Fruit fly (Drosophila melanogaster) whole organism, embryonic: Measurements from ENCODE around the gene tws.

Experiments used
- ATbp ChIP-seq: fragments of 200-800 bp; sonication (Bioruptor generic); optimal IDR thresholded peaks from 2 replicates; lab custom pipeline; 2017; ENCODE audit warnings: missing biosample characterization, mild to moderate bottlenecking, missing genetic modification characterization, missing genetic modification reagents
- Atf6 ChIP-seq: fragments of 200-800 bp; sonication (Bioruptor generic); IDR thresholded peaks from 2 replicates; pipeline ENCODE4 v1.3.6; 2022; ENCODE audit warnings: missing biosample characterization, missing genetic modification characterization
- Blimp-1 ChIP-seq: fragments of 200-800 bp; sonication (Bioruptor generic); optimal IDR thresholded peaks from 3 replicates; lab custom pipeline; 2018; ENCODE audit warnings: missing biosample characterization, missing genetic modification characterization, mild to moderate bottlenecking, moderate library complexity, missing genetic modification reagents
- CG10543 ChIP-seq: fragments of 200-800 bp; sonication (Bioruptor generic); optimal IDR thresholded peaks from 3 replicates; lab custom pipeline; 2017; ENCODE audit warnings: missing biosample characterization, mild to moderate bottlenecking, missing genetic modification characterization, moderate library complexity
- CG10979 ChIP-seq: fragments of 200-800 bp; sonication (Bioruptor generic); optimal IDR thresholded peaks from 2 replicates; lab custom pipeline; 2018; ENCODE audit warnings: missing biosample characterization, mild to moderate bottlenecking, missing genetic modification characterization, moderate library complexity
- CG11398 ChIP-seq: fragments of 200-800 bp; sonication (Bioruptor generic); optimal IDR thresholded peaks from 2 replicates; lab custom pipeline; 2016; ENCODE audit warnings: missing biosample characterization, missing genetic modification characterization
- CG12299 ChIP-seq: fragments of 200-800 bp; sonication (Bioruptor generic); optimal IDR thresholded peaks from 2 replicates; lab custom pipeline; 2018; ENCODE audit warnings: missing biosample characterization, mild to moderate bottlenecking, missing genetic modification characterization
- CG12744 ChIP-seq: fragments of 200-800 bp; sonication (Bioruptor generic); optimal IDR thresholded peaks from 2 replicates; lab custom pipeline; 2016; ENCODE audit warnings: missing biosample characterization, missing genetic modification characterization
- CG13287 ChIP-seq: fragments of 200-800 bp; sonication (Bioruptor generic); IDR thresholded peaks from 2 replicates; pipeline ENCODE4 v1.3.6; 2022; ENCODE audit warnings: missing biosample characterization, missing genetic modification characterization; ENCODE audit not compliant: partially characterized antibody
- CG13424 ChIP-seq: fragments of 200-800 bp; sonication (Bioruptor generic); optimal IDR thresholded peaks from 2 replicates; lab custom pipeline; 2019; ENCODE audit warnings: missing biosample characterization, mild to moderate bottlenecking, missing genetic modification characterization, moderate library complexity
- CG13775 ChIP-seq: fragments of 200-800 bp; sonication (Bioruptor generic); optimal IDR thresholded peaks from 3 replicates; lab custom pipeline; 2017; ENCODE audit warnings: missing biosample characterization, mild to moderate bottlenecking, missing genetic modification characterization
- CG14965 ChIP-seq: fragments of 200-800 bp; sonication (Bioruptor generic); optimal IDR thresholded peaks from 2 replicates; lab custom pipeline; 2016; ENCODE audit warnings: missing biosample characterization, missing genetic modification characterization, borderline replicate concordance
- CG16813 ChIP-seq: fragments of 200-800 bp; sonication (Bioruptor generic); IDR thresholded peaks from 3 replicates; pipeline ENCODE4 v1.3.6; 2022; ENCODE audit warnings: missing biosample characterization, missing genetic modification characterization; ENCODE audit not compliant: partially characterized antibody
- CG16863 ChIP-seq: fragments of 200-800 bp; sonication (Bioruptor generic); optimal IDR thresholded peaks from 3 replicates; lab custom pipeline; 2016; ENCODE audit warnings: missing biosample characterization, missing genetic modification characterization
- CG17568 ChIP-seq: fragments of 200-800 bp; sonication (Bioruptor generic); optimal IDR thresholded peaks from 2 replicates; lab custom pipeline; 2018; ENCODE audit warnings: missing biosample characterization, mild to moderate bottlenecking, missing genetic modification characterization, moderate library complexity
- CG18599 ChIP-seq: fragments of 200-800 bp; sonication (Bioruptor generic); optimal IDR thresholded peaks from 3 replicates; lab custom pipeline; 2017; ENCODE audit warnings: missing biosample characterization, missing genetic modification characterization, mild to moderate bottlenecking, moderate library complexity, missing genetic modification reagents
- CG30431 ChIP-seq: fragments of 200-800 bp; sonication (Bioruptor generic); optimal IDR thresholded peaks from 2 replicates; lab custom pipeline; 2017; ENCODE audit warnings: missing biosample characterization, missing genetic modification characterization
- CG3838 ChIP-seq: fragments of 200-800 bp; sonication (Bioruptor generic); optimal IDR thresholded peaks from 3 replicates; lab custom pipeline; 2016; ENCODE audit warnings: missing biosample characterization, missing genetic modification characterization
- CG5245 ChIP-seq: fragments of 200-800 bp; sonication (Bioruptor generic); optimal IDR thresholded peaks from 3 replicates; lab custom pipeline; 2016; ENCODE audit warnings: missing biosample characterization, missing genetic modification characterization
- CG6765 ChIP-seq: fragments of 200-800 bp; sonication (Bioruptor generic); optimal IDR thresholded peaks from 3 replicates; lab custom pipeline; 2017; ENCODE audit warnings: missing biosample characterization, mild to moderate bottlenecking, missing genetic modification characterization
- CG7786 ChIP-seq: fragments of 200-800 bp; sonication (Bioruptor generic); optimal IDR thresholded peaks from 2 replicates; lab custom pipeline; 2016; ENCODE audit warnings: missing biosample characterization, missing genetic modification characterization
- CG7839 ChIP-seq: fragments of 200-800 bp; sonication (Bioruptor generic); optimal IDR thresholded peaks from 3 replicates; lab custom pipeline; 2018; ENCODE audit warnings: missing biosample characterization, mild to moderate bottlenecking, missing genetic modification characterization, moderate library complexity
- CG9727 ChIP-seq: fragments of 200-800 bp; sonication (Bioruptor generic); optimal IDR thresholded peaks from 3 replicates; lab custom pipeline; 2017; ENCODE audit warnings: missing biosample characterization, mild to moderate bottlenecking, missing genetic modification characterization
- Ets97D ChIP-seq: fragments of 200-800 bp; sonication (Bioruptor generic); optimal IDR thresholded peaks from 3 replicates; lab custom pipeline; 2016; ENCODE audit warnings: missing biosample characterization, missing genetic modification characterization
- Fer2 ChIP-seq: fragments of 200-800 bp; sonication (Bioruptor generic); optimal IDR thresholded peaks from 2 replicates; lab custom pipeline; 2018; ENCODE audit warnings: missing biosample characterization, mild to moderate bottlenecking, missing genetic modification characterization, moderate library complexity
- Gug ChIP-seq: fragments of 200-800 bp; sonication (Bioruptor generic); IDR thresholded peaks from 4 replicates; pipeline ENCODE4 v1.3.6; 2022; ENCODE audit warnings: missing biosample characterization, missing genetic modification characterization
- HHEX ChIP-seq: fragments of 200-800 bp; sonication (Bioruptor generic); optimal IDR thresholded peaks from 3 replicates; lab custom pipeline; 2017; ENCODE audit warnings: missing biosample characterization, mild to moderate bottlenecking, missing genetic modification characterization, missing genetic modification reagents
- Hand ChIP-seq: fragments of 200-800 bp; sonication (Bioruptor generic); optimal IDR thresholded peaks from 2 replicates; lab custom pipeline; 2017; ENCODE audit warnings: mild to moderate bottlenecking, missing biosample characterization, missing genetic modification reagents, missing genetic modification characterization
- Lhr ChIP-seq: fragments of 200-800 bp; sonication (Bioruptor generic); optimal IDR thresholded peaks from 3 replicates; lab custom pipeline; 2017; ENCODE audit warnings: mild to moderate bottlenecking, missing biosample characterization, missing genetic modification reagents, missing genetic modification characterization
- NfI ChIP-seq: fragments of 200-800 bp; sonication (Bioruptor generic); optimal IDR thresholded peaks from 3 replicates; lab custom pipeline; 2018; ENCODE audit warnings: missing biosample characterization, mild to moderate bottlenecking, missing genetic modification characterization, moderate library complexity
- Ssrp ChIP-seq: fragments of 200-800 bp; sonication (Bioruptor generic); optimal IDR thresholded peaks from 2 replicates; lab custom pipeline; 2018; ENCODE audit warnings: missing biosample characterization, mild to moderate bottlenecking, missing genetic modification characterization, moderate library complexity
- Xrp1 ChIP-seq: fragments of 200-800 bp; sonication (Bioruptor generic); IDR thresholded peaks from 2 replicates; pipeline ENCODE4 v1.3.6; 2022; ENCODE audit warnings: missing biosample characterization, missing genetic modification characterization
- amos ChIP-seq: fragments of 200-800 bp; sonication (Bioruptor generic); IDR thresholded peaks from 2 replicates; pipeline ENCODE4 v1.3.6; 2022; ENCODE audit warnings: missing biosample characterization, missing genetic modification characterization; ENCODE audit not compliant: partially characterized antibody
- chn ChIP-seq: fragments of 200-800 bp; sonication (Bioruptor generic); optimal IDR thresholded peaks from 2 replicates; lab custom pipeline; 2016; ENCODE audit warnings: missing biosample characterization, missing genetic modification characterization
- crol ChIP-seq: fragments of 200-800 bp; sonication (Bioruptor generic); IDR thresholded peaks from 2 replicates; pipeline ENCODE4 v1.3.6; 2022; ENCODE audit warnings: missing biosample characterization, missing genetic modification characterization
- dan ChIP-seq: fragments of 200-800 bp; sonication (Bioruptor generic); IDR thresholded peaks from 2 replicates; pipeline ENCODE4 v1.3.6; 2022; ENCODE audit warnings: missing biosample characterization, missing genetic modification characterization
- dpn ChIP-seq, 2 experiments: fragments of 200-800 bp; sonication (Bioruptor generic); optimal IDR thresholded peaks; 3 replicates each; lab custom pipeline; 2016; ENCODE audit warnings: missing biosample characterization in 2 of 2, missing genetic modification characterization in 2 of 2
- gcm ChIP-seq: fragments of 200-800 bp; sonication (Bioruptor generic); optimal IDR thresholded peaks from 2 replicates; lab custom pipeline; 2019; ENCODE audit warnings: missing biosample characterization, mild to moderate bottlenecking, missing genetic modification characterization, moderate library complexity
- h ChIP-seq: fragments of >200 bp; optimal IDR thresholded peaks from 2 replicates; lab custom pipeline; 2017
- jing ChIP-seq: fragments of 200-800 bp; sonication (Bioruptor generic); optimal IDR thresholded peaks from 2 replicates; lab custom pipeline; 2018; ENCODE audit warnings: missing biosample characterization, mild to moderate bottlenecking, missing genetic modification characterization
- kay ChIP-seq: fragments of 200-800 bp; sonication (Bioruptor generic); optimal IDR thresholded peaks from 2 replicates; lab custom pipeline; 2016; ENCODE audit warnings: missing biosample characterization, missing genetic modification characterization
- p53 ChIP-seq: fragments of 200-800 bp; sonication (Bioruptor generic); optimal IDR thresholded peaks from 2 replicates; lab custom pipeline; 2016; ENCODE audit warnings: missing biosample characterization, missing genetic modification characterization
- pros ChIP-seq: fragments of 200-800 bp; sonication (Bioruptor generic); optimal IDR thresholded peaks from 3 replicates; lab custom pipeline; 2019; ENCODE audit warnings: missing biosample characterization, mild to moderate bottlenecking, missing genetic modification characterization, moderate library complexity
- pum ChIP-seq: fragments of 200-800 bp; sonication (Bioruptor generic); optimal IDR thresholded peaks from 2 replicates; lab custom pipeline; 2016; ENCODE audit warnings: missing biosample characterization, missing genetic modification characterization
- ranshi ChIP-seq: fragments of 200-800 bp; sonication (Bioruptor generic); IDR thresholded peaks from 2 replicates; pipeline ENCODE4 v1.3.6; 2022; ENCODE audit warnings: missing biosample characterization, missing genetic modification characterization
- repo ChIP-seq: fragments of 200-800 bp; sonication (Bioruptor generic); optimal IDR thresholded peaks from 2 replicates; lab custom pipeline; 2016; ENCODE audit warnings: missing biosample characterization, missing genetic modification characterization
- slou ChIP-seq: fragments of 200-800 bp; sonication (Bioruptor generic); optimal IDR thresholded peaks from 3 replicates; lab custom pipeline; 2016; ENCODE audit warnings: missing biosample characterization, missing genetic modification characterization
- tll ChIP-seq, 2 experiments: fragments of 200-800 bp in 1 of 2; fragments of >200 bp in 1 of 2; sonication (Bioruptor generic) in 1 of 2; optimal IDR thresholded peaks; 2 replicates each; lab custom pipeline; 2017 to 2019; ENCODE audit warnings: missing biosample characterization in 2 of 2, missing genetic modification characterization in 2 of 2, mild to moderate bottlenecking in 1 of 2, moderate library complexity in 1 of 2
- zf30C ChIP-seq: fragments of 200-800 bp; sonication (Bioruptor generic); optimal IDR thresholded peaks from 3 replicates; lab custom pipeline; 2018; ENCODE audit warnings: missing biosample characterization, mild to moderate bottlenecking, missing genetic modification characterization

The tws gene

dm6 chr3R:10079267-10079987 is 60.1 kb downstream of the tws start (continued):
- TF ChIP-seq Ssrp (tag; lab: Kevin White, UChicago) (peak; percentile 25), p53 (GFP tag; lab: Kevin White, UChicago) (no peak), Atf6 (no peak), Lhr (no peak), CG16813 (GFP tag; lab: Robert Waterston, UW) (no peak), CG18599 (GFP tag; lab: Kevin White, UChicago) (no peak), CG6765 (no peak), tll (GFP tag; optimal IDR thresholded peaks at IDR 0.05; lab: Kevin White, UChicago) (no peak), repo (GFP tag; lab: Kevin White, UChicago) (no peak), CG7839 (tag; lab: Kevin White, UChicago) (peak; percentile 35), CG16863 (GFP tag; lab: Kevin White, UChicago) (peak; percentile 2), Hand (GFP tag; lab: Kevin White, UChicago) (no peak), amos (no peak), ATbp (GFP tag; lab: Kevin White, UChicago) (no peak), slou (GFP tag; lab: Kevin White, UChicago) (no peak), CG10543 (no peak), kay (GFP tag; lab: Kevin White, UChicago) (no peak), crol (no peak), h (lab: Kevin White, UChicago) (no peak), CG13424 (tag; lab: Kevin White, UChicago) (peak; percentile 8), dpn (GFP tag; optimal IDR thresholded peaks at IDR 0.05; lab: Kevin White, UChicago) (peak in 1 of 2 experiments; percentile 4), zf30C (GFP tag; lab: Kevin White, UChicago) (no peak), chn (GFP tag; lab: Kevin White, UChicago) (no peak), CG3838 (GFP tag; lab: Kevin White, UChicago) (no peak), Gug (GFP tag; lab: Robert Waterston, UW) (no peak; the same call in 3 of the 4 replicates), pros (GFP tag; lab: Kevin White, UChicago) (no peak), gcm (GFP tag; lab: Kevin White, UChicago) (no peak), CG13287 (GFP tag; lab: Robert Waterston, UW) (no peak), pum (GFP tag; lab: Kevin White, UChicago) (peak; percentile 10), dan (GFP tag; lab: Robert Waterston, UW) (no peak), HHEX (GFP tag; lab: Kevin White, UChicago) (no peak), NfI (GFP tag; lab: Kevin White, UChicago) (peak; percentile 1), jing (no peak), CG5245 (GFP tag; lab: Kevin White, UChicago) (no peak), CG14965 (GFP tag; lab: Kevin White, UChicago) (no peak), Ets97D (GFP tag; lab: Kevin White, UChicago) (no peak), ranshi (GFP tag; lab: Robert Waterston, UW) (peak; percentile 40; the same call in 1 of the 2 replicates), CG10979 (tag; lab: Kevin White, UChicago) (peak; percentile 25), CG17568 (no peak), Blimp-1 (peak; percentile 49), CG30431 (GFP tag; lab: Kevin White, UChicago) (no peak), Xrp1 (GFP tag; lab: Robert Waterston, UW) (0 out of 2 replicates have a peak, but pooled peaks have one; percentile 30), CG13775 (GFP tag; lab: Kevin White, UChicago) (no peak), CG12299 (tag; lab: Kevin White, UChicago) (no peak), CG12744 (GFP tag; lab: Kevin White, UChicago) (no peak), CG11398 (GFP tag; lab: Kevin White, UChicago) (no peak), CG9727 (GFP tag; lab: Kevin White, UChicago) (peak; percentile 35), CG7786 (GFP tag; lab: Kevin White, UChicago) (no peak), Fer2 (no peak)
